Worm (Caenorhabditis elegans): ENCODE measurements around the gene twk-33.

twk-33 gene

DNA sequence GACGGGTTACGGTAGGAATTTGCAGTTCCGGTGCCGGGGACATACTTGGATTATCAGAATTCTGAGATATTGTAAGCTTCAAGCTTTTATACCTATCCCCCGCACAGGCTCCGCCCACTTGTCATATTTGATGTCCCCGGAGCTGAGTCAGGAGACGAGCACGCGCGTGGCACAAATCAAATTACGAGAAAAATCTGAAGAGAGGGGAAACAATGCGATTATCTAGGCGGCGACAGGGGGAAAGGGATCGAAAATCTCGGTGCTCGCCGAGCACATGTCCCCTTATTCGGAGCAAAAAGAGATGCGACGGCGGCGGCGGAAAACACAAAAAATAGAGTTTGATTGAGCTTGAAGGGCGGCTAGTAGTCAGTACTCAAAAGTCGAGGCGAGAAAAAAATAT is 35.0 kb upstream of the twk-33 start, which contains the start of gene R12G8.1:
Gene R12G8.1, minus strand, starts transcription at position 63 of the 400 bp plus-strand sequence.
- TF ChIP-seq elt-1 (tag; optimal IDR thresholded peaks at IDR 0.05) (no peak), ceh-82 (tag; optimal IDR thresholded peaks at IDR 0.05) (no peak), lin-11 (tag; optimal IDR thresholded peaks at IDR 0.05) (no peak), nhr-237 (tag; optimal IDR thresholded peaks at IDR 0.05) (no peak), sma-9 (GFP tag; optimal IDR thresholded peaks at IDR 0.05) (peak; percentile 45), sma-9 (tag; optimal IDR thresholded peaks at IDR 0.05) (no peak), gmeb-1 (tag; optimal IDR thresholded peaks at IDR 0.05) (no peak), nhr-21 (tag; optimal IDR thresholded peaks at IDR 0.05) (no peak), lin-39 (tag; optimal IDR thresholded peaks at IDR 0.05) (no peak), nhr-6 (tag; optimal IDR thresholded peaks at IDR 0.05) (no peak), ztf-4 (tag; optimal IDR thresholded peaks at IDR 0.05) (no peak), aly-2 (tag; optimal IDR thresholded peaks at IDR 0.05) (no peak), nhr-12 (tag; optimal IDR thresholded peaks at IDR 0.05) (no peak), lin-13 (GFP tag; optimal IDR thresholded peaks at IDR 0.05) (no peak), ceh-16 (tag; optimal IDR thresholded peaks at IDR 0.05) (no peak), mdl-1 (tag; optimal IDR thresholded peaks at IDR 0.05) (peak in 1 of 2 experiments; percentile 5), mbf-1 (tag; optimal IDR thresholded peaks at IDR 0.05) (no peak), snpc-4 (tag; optimal IDR thresholded peaks at IDR 0.05) (no peak), lsy-2 (tag; optimal IDR thresholded peaks at IDR 0.05) (no peak), sem-4 (tag; optimal IDR thresholded peaks at IDR 0.05) (peak; percentile 5), F13H6.1 (tag; optimal IDR thresholded peaks at IDR 0.05) (peak; percentile 33)

- TF ChIP-seq mbf-1 (tag; optimal IDR thresholded peaks at IDR 0.05) = no peak
- no peak for TF ChIP-seq nhr-77 (tag; optimal IDR thresholded peaks at IDR 0.05)
- no peak for TF ChIP-seq Y55F3AM.14 (GFP tag; optimal IDR thresholded peaks at IDR 0.05)
- no peak for TF ChIP-seq lin-13 (GFP tag; optimal IDR thresholded peaks at IDR 0.05)
- TF ChIP-seq ZK546.5 (tag; optimal IDR thresholded peaks at IDR 0.05) = no peak
- no peak for TF ChIP-seq elt-1 (tag; optimal IDR thresholded peaks at IDR 0.05)
- TF ChIP-seq lin-11 (tag; optimal IDR thresholded peaks at IDR 0.05) = no peak
- TF ChIP-seq blmp-1 (tag; optimal IDR thresholded peaks at IDR 0.05; ENCODE audit: insufficient read depth) = no peak
- TF ChIP-seq unc-62 (GFP tag; optimal IDR thresholded peaks at IDR 0.05) = no peak
- TF ChIP-seq nhr-11 (tag; optimal IDR thresholded peaks at IDR 0.05) = no peak
- no peak for TF ChIP-seq mab-5 (tag; optimal IDR thresholded peaks at IDR 0.05)
- TF ChIP-seq peb-1 (tag; optimal IDR thresholded peaks at IDR 0.05) = no peak
- no peak for TF ChIP-seq snpc-4 (tag; optimal IDR thresholded peaks at IDR 0.05)
- no peak for TF ChIP-seq aly-2 (tag; optimal IDR thresholded peaks at IDR 0.05)
- no peak for TF ChIP-seq alr-1 (tag; optimal IDR thresholded peaks at IDR 0.05)
- TF ChIP-seq nhr-129 (tag; optimal IDR thresholded peaks at IDR 0.05) = no peak
- no peak for TF ChIP-seq lin-39 (tag; optimal IDR thresholded peaks at IDR 0.05)
- no peak for TF ChIP-seq nhr-6 (tag; optimal IDR thresholded peaks at IDR 0.05)
- TF ChIP-seq elt-3 (tag; optimal IDR thresholded peaks at IDR 0.05) = no peak
Observed at ce11 chrV:17746959-17747358, 32.8 kb upstream of the twk-33 start, which contains the start of gene twk-36. twk-36 (minus strand) TSS chrV:17747059.

DNA sequence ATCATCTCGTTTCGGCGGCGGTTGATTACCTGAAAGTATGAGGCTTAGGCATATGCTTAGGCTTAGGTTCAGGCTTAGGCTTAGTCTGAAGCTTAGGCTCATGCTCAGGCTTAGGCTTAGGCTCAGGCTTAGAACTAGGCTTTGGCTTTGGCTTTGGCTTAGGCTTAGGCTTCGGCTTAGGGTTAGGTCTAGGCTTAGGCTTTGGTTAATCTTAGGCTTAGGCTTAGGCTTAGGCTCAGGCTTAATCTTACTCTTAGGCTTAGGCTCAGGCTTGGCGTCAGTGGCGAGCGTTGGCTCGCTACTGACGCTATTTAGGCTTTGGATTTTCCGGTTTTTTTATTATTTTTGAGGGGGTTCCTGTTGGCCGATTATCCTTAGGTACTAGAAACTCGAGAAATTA is 29.6 kb upstream of the twk-33 start:
- no peak for TF ChIP-seq nhr-10 (tag; optimal IDR thresholded peaks at IDR 0.05)
- TF ChIP-seq sma-9 (GFP tag; optimal IDR thresholded peaks at IDR 0.05) = no peak
- TF ChIP-seq sma-9 (tag; optimal IDR thresholded peaks at IDR 0.05) = no peak
- TF ChIP-seq snpc-4 (tag; optimal IDR thresholded peaks at IDR 0.05) = no peak
- TF ChIP-seq lsy-2 (tag; optimal IDR thresholded peaks at IDR 0.05) = no peak
- no peak for TF ChIP-seq ceh-16 (tag; optimal IDR thresholded peaks at IDR 0.05)
- TF ChIP-seq sma-3 (GFP tag; optimal IDR thresholded peaks at IDR 0.05) = no peak
- no peak for TF ChIP-seq nhr-237 (tag; optimal IDR thresholded peaks at IDR 0.05)
- TF ChIP-seq sem-4 (tag; optimal IDR thresholded peaks at IDR 0.05) = no peak
- no peak for TF ChIP-seq ztf-11 (tag; optimal IDR thresholded peaks at IDR 0.05)
- TF ChIP-seq nhr-129 (tag; optimal IDR thresholded peaks at IDR 0.05) = no peak
- TF ChIP-seq ztf-4 (tag; optimal IDR thresholded peaks at IDR 0.05) = no peak
- TF ChIP-seq aly-2 (tag; optimal IDR thresholded peaks at IDR 0.05) = no peak
- no peak for TF ChIP-seq peb-1 (tag; optimal IDR thresholded peaks at IDR 0.05)
- TF ChIP-seq ztf-1 (GFP tag; conservative IDR thresholded peaks at IDR 0.05) = no peak
- TF ChIP-seq egl-27 (tag; optimal IDR thresholded peaks at IDR 0.05) = no peak
- no peak for TF ChIP-seq ceh-82 (tag; optimal IDR thresholded peaks at IDR 0.05)
- no peak for TF ChIP-seq blmp-1 (tag; optimal IDR thresholded peaks at IDR 0.05; ENCODE audit: insufficient read depth)
- no peak for TF ChIP-seq nhr-11 (tag; optimal IDR thresholded peaks at IDR 0.05)
- no peak for TF ChIP-seq F13H6.1 (tag; optimal IDR thresholded peaks at IDR 0.05)
- no peak for TF ChIP-seq nhr-25 (tag; optimal IDR thresholded peaks at IDR 0.05)
